Worm (Caenorhabditis elegans) whole organism, L2 larva: ENCODE data around the gene ech-6.

Experiments used
- R02D3.7 ChIP-seq: fragments of 150-350 bp; optimal IDR thresholded peaks from 2 replicates; lab custom pipeline; 2014; ENCODE audit warnings: missing biosample characterization, missing genetic modification characterization
- ama-1 ChIP-seq: fragments of 150-350 bp; optimal IDR thresholded peaks from 2 replicates; lab custom pipeline; 2018; ENCODE audit warnings: inconsistent platforms
- ceh-82 ChIP-seq: fragments of 150-350 bp; optimal IDR thresholded peaks from 2 replicates; lab custom pipeline; 2014; ENCODE audit warnings: missing biosample characterization, missing genetic modification characterization
- mab-5 ChIP-seq: fragments of 150-350 bp; optimal IDR thresholded peaks from 2 replicates; lab custom pipeline; 2014; ENCODE audit warnings: missing biosample characterization, missing genetic modification characterization
- mbf-1 ChIP-seq: sonication (generic microtip); optimal IDR thresholded peaks from 2 replicates; lab custom pipeline; 2017; ENCODE audit warnings: missing biosample characterization, missing genetic modification characterization
- mdl-1 ChIP-seq, 2 experiments: fragments of 150-350 bp in 1 of 2; sonication (generic microtip) in 1 of 2; optimal IDR thresholded peaks; 2 replicates each; lab custom pipeline; 2017; ENCODE audit warnings: missing biosample characterization in 2 of 2, missing genetic modification characterization in 2 of 2
- nhr-25 ChIP-seq: fragments of 150-350 bp; sonication (generic microtip); optimal IDR thresholded peaks from 3 replicates; lab custom pipeline; 2014; ENCODE audit warnings: missing biosample characterization, missing genetic modification characterization
- nhr-6 ChIP-seq: fragments of 150-350 bp; optimal IDR thresholded peaks from 2 replicates; lab custom pipeline; 2014; ENCODE audit warnings: missing biosample characterization, missing genetic modification characterization
- peb-1 ChIP-seq: fragments of 150-350 bp; optimal IDR thresholded peaks from 2 replicates; lab custom pipeline; 2014; ENCODE audit warnings: missing biosample characterization, missing genetic modification characterization
- skn-1 ChIP-seq: sonication (generic microtip); optimal IDR thresholded peaks from 2 replicates; lab custom pipeline; 2017; ENCODE audit warnings: missing biosample characterization, missing genetic modification characterization
- unc-62 ChIP-seq: fragments of 150-350 bp; optimal IDR thresholded peaks from 2 replicates; lab custom pipeline; 2014; ENCODE audit warnings: missing biosample characterization, missing genetic modification reagents, missing genetic modification characterization
- ztf-11 ChIP-seq: sonication (generic microtip); optimal IDR thresholded peaks from 2 replicates; lab custom pipeline; 2017; ENCODE audit warnings: missing biosample characterization, missing genetic modification characterization

DNA sequence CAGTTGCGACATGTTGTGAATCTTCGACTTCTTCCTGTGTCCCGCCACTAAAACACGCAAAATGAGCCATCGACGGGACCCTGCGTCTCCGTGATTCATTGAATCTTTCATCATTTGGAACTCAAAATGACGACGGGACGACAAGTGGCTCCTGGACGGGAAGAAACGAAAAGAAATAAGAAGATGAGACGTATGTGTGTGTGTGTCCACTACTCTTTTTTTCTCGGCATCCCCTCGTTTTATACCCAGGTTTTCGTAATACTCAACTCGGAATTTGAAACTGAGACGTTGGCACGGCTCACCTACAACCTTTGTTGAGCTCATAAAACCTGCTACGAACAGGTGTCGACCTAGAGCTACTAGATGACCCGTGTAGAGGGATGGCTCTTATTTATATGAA, 8.2 kb downstream of the ech-6 start:
- TF ChIP-seq unc-62 (GFP tag; lab: Kevin White, UChicago), result no peak
- TF ChIP-seq mab-5 (tag; lab: Kevin White, UChicago), result no peak
- no peak for TF ChIP-seq nhr-6 (tag; lab: Kevin White, UChicago)
- TF ChIP-seq mbf-1 (tag; lab: Kevin White, UChicago), result no peak
- no peak for TF ChIP-seq R02D3.7 (tag; lab: Kevin White, UChicago)
- TF ChIP-seq skn-1 (tag; lab: Kevin White, UChicago), result no peak
- no peak for TF ChIP-seq nhr-25 (tag; lab: Kevin White, UChicago)
- TF ChIP-seq mdl-1 (tag; optimal IDR thresholded peaks at IDR 0.05; lab: Kevin White, UChicago), result no peak
- no peak for TF ChIP-seq ama-1
- no peak for TF ChIP-seq ceh-82 (tag; lab: Kevin White, UChicago)
- TF ChIP-seq peb-1, result no peak
- TF ChIP-seq ztf-11 (tag; lab: Kevin White, UChicago), result no peak
